Fruit fly (Drosophila melanogaster) whole organism, embryonic: ENCODE results near the gene XRCC1.

Experiments used
- Aef1 ChIP-seq: fragments of 200-800 bp; sonication (Bioruptor generic); IDR thresholded peaks from 3 replicates; pipeline ENCODE4 v1.3.6; 2022; ENCODE audit warnings: missing biosample characterization, missing genetic modification characterization
- B-H2 ChIP-seq: fragments of 200-800 bp; sonication (Bioruptor generic); optimal IDR thresholded peaks from 2 replicates; lab custom pipeline; 2018; ENCODE audit warnings: missing biosample characterization, mild to moderate bottlenecking, missing genetic modification characterization
- CG11696 ChIP-seq: fragments of 200-800 bp; sonication (Bioruptor generic); IDR thresholded peaks from 2 replicates; pipeline ENCODE4 v1.3.6; 2022; ENCODE audit warnings: missing biosample characterization, missing genetic modification characterization
- CG12769 ChIP-seq: fragments of 200-800 bp; sonication (Bioruptor generic); optimal IDR thresholded peaks from 2 replicates; lab custom pipeline; 2019; ENCODE audit warnings: missing biosample characterization, mild to moderate bottlenecking, missing genetic modification characterization, moderate library complexity
- CG13123 ChIP-seq: fragments of 200-800 bp; sonication (Bioruptor generic); optimal IDR thresholded peaks from 2 replicates; lab custom pipeline; 2016; ENCODE audit warnings: missing biosample characterization, missing genetic modification characterization
- CG14441 ChIP-seq: fragments of 200-800 bp; sonication (Bioruptor generic); IDR thresholded peaks from 2 replicates; pipeline ENCODE4 v1.3.6; 2022; ENCODE audit warnings: missing biosample characterization, missing genetic modification characterization
- CG1602 ChIP-seq: fragments of 200-800 bp; sonication (Bioruptor generic); optimal IDR thresholded peaks from 3 replicates; lab custom pipeline; 2016; ENCODE audit warnings: missing biosample characterization, missing genetic modification characterization
- CG1603 ChIP-seq: fragments of 200-800 bp; sonication (Bioruptor generic); optimal IDR thresholded peaks from 2 replicates; lab custom pipeline; 2019; ENCODE audit warnings: missing biosample characterization, mild to moderate bottlenecking, missing genetic modification characterization, moderate library complexity
- CG16815 ChIP-seq: fragments of 200-800 bp; sonication (Bioruptor generic); optimal IDR thresholded peaks from 3 replicates; lab custom pipeline; 2017; ENCODE audit warnings: missing biosample characterization, mild to moderate bottlenecking, missing genetic modification characterization
- CG17328 ChIP-seq: fragments of 200-800 bp; sonication (Bioruptor generic); IDR thresholded peaks from 2 replicates; pipeline ENCODE4 v1.3.6; 2022; ENCODE audit warnings: missing biosample characterization, missing genetic modification characterization
- CG17359 ChIP-seq: fragments of 200-800 bp; sonication (Bioruptor generic); optimal IDR thresholded peaks from 3 replicates; lab custom pipeline; 2018; ENCODE audit warnings: missing biosample characterization, mild to moderate bottlenecking, missing genetic modification characterization, moderate library complexity
- CG2889 ChIP-seq: fragments of 200-800 bp; sonication (Bioruptor generic); IDR thresholded peaks from 3 replicates; pipeline ENCODE4 v1.3.6; 2022; ENCODE audit warnings: missing biosample characterization, missing genetic modification characterization
- CG32532 ChIP-seq: fragments of 200-800 bp; sonication (Bioruptor generic); IDR thresholded peaks from 2 replicates; pipeline ENCODE4 v1.3.6; 2022; ENCODE audit warnings: missing biosample characterization, missing genetic modification characterization
- CG3281 ChIP-seq: fragments of 200-800 bp; sonication (Bioruptor generic); optimal IDR thresholded peaks from 3 replicates; lab custom pipeline; 2017; ENCODE audit warnings: missing biosample characterization, mild to moderate bottlenecking, missing genetic modification characterization
- CG6654 ChIP-seq: fragments of 200-800 bp; sonication (Bioruptor generic); optimal IDR thresholded peaks from 2 replicates; lab custom pipeline; 2017; ENCODE audit warnings: missing biosample characterization, mild to moderate bottlenecking, missing genetic modification characterization
- CG6689 ChIP-seq: fragments of 200-800 bp; sonication (Bioruptor generic); IDR thresholded peaks from 2 replicates; pipeline ENCODE4 v1.3.6; 2022; ENCODE audit warnings: missing biosample characterization, missing genetic modification characterization
- CG7839 ChIP-seq: fragments of 200-800 bp; sonication (Bioruptor generic); optimal IDR thresholded peaks from 3 replicates; lab custom pipeline; 2018; ENCODE audit warnings: missing biosample characterization, mild to moderate bottlenecking, missing genetic modification characterization, moderate library complexity
- CG8290 ChIP-seq, 3 experiments: fragments of 200-800 bp; sonication (Bioruptor generic); optimal IDR thresholded peaks; 2 replicates each; lab custom pipeline; 2016 to 2019; ENCODE audit warnings: missing biosample characterization in 3 of 3, missing genetic modification characterization in 3 of 3, mild to moderate bottlenecking in 2 of 3, moderate library complexity in 1 of 3
- CG8478 ChIP-seq: fragments of >200 bp; optimal IDR thresholded peaks from 2 replicates; lab custom pipeline; 2018
- CG8765 ChIP-seq: fragments of 200-800 bp; sonication (Bioruptor generic); IDR thresholded peaks from 2 replicates; pipeline ENCODE4 v1.3.6; 2022; ENCODE audit warnings: missing biosample characterization, missing genetic modification characterization
- CG9932 ChIP-seq: fragments of 200-800 bp; sonication (Bioruptor generic); IDR thresholded peaks from 2 replicates; pipeline ENCODE4 v1.3.6; 2022; ENCODE audit warnings: missing biosample characterization, missing genetic modification characterization
- D19B ChIP-seq: fragments of 200-800 bp; sonication (Bioruptor generic); optimal IDR thresholded peaks from 2 replicates; lab custom pipeline; 2017; ENCODE audit warnings: missing biosample characterization, mild to moderate bottlenecking, missing genetic modification characterization
- Dref ChIP-seq: fragments of 200-800 bp; sonication (Bioruptor generic); IDR thresholded peaks from 2 replicates; pipeline ENCODE4 v1.3.6; 2022; ENCODE audit warnings: missing biosample characterization, missing genetic modification characterization
- Drgx ChIP-seq: fragments of 200-800 bp; sonication (Bioruptor generic); IDR thresholded peaks from 2 replicates; pipeline ENCODE4 v1.3.6; 2022; ENCODE audit warnings: missing biosample characterization, missing genetic modification characterization
- Hr3 ChIP-seq: fragments of 200-800 bp; sonication (Bioruptor generic); optimal IDR thresholded peaks from 3 replicates; lab custom pipeline; 2016; ENCODE audit warnings: missing biosample characterization, missing genetic modification characterization
- Max ChIP-seq: fragments of 200-800 bp; sonication (Bioruptor generic); optimal IDR thresholded peaks from 2 replicates; lab custom pipeline; 2016; ENCODE audit warnings: missing biosample characterization, mild to moderate bottlenecking, missing genetic modification characterization
- Med ChIP-seq: fragments of 200-800 bp; sonication (Bioruptor generic); peaks from one replicate; lab custom pipeline; 2016; ENCODE audit warnings: missing biosample characterization, missing genetic modification characterization, mild to moderate bottlenecking, inconsistent platforms, moderate library complexity
- Meics ChIP-seq: fragments of 200-800 bp; sonication (Bioruptor generic); optimal IDR thresholded peaks from 2 replicates; lab custom pipeline; 2017; ENCODE audit warnings: missing biosample characterization, mild to moderate bottlenecking, missing genetic modification characterization
- Ptx1 ChIP-seq: fragments of 200-800 bp; sonication (Bioruptor generic); IDR thresholded peaks from 2 replicates; pipeline ENCODE4 v1.3.6; 2022; ENCODE audit warnings: missing biosample characterization, missing genetic modification characterization
- Sox102F ChIP-seq: fragments of 200-800 bp; sonication (Bioruptor generic); optimal IDR thresholded peaks from 2 replicates; lab custom pipeline; 2018; ENCODE audit warnings: missing biosample characterization, mild to moderate bottlenecking, missing genetic modification characterization, moderate library complexity
- TFAM ChIP-seq: fragments of 200-800 bp; sonication (Bioruptor generic); optimal IDR thresholded peaks from 2 replicates; lab custom pipeline; 2017; ENCODE audit warnings: missing biosample characterization, missing genetic modification characterization, inconsistent platforms
- Xbp1 ChIP-seq: fragments of 200-800 bp; sonication (Bioruptor generic); optimal IDR thresholded peaks from 3 replicates; lab custom pipeline; 2016; ENCODE audit warnings: missing biosample characterization, mild to moderate bottlenecking, missing genetic modification characterization
- amos ChIP-seq: fragments of 200-800 bp; sonication (Bioruptor generic); IDR thresholded peaks from 2 replicates; pipeline ENCODE4 v1.3.6; 2022; ENCODE audit warnings: missing biosample characterization, missing genetic modification characterization; ENCODE audit not compliant: partially characterized antibody
- ase ChIP-seq: fragments of 200-800 bp; sonication (Bioruptor generic); IDR thresholded peaks from 3 replicates; pipeline ENCODE4 v1.3.6; 2022; ENCODE audit warnings: missing biosample characterization, missing genetic modification characterization
- ato ChIP-seq: fragments of 200-800 bp; sonication (Bioruptor generic); IDR thresholded peaks from 2 replicates; pipeline ENCODE4 v1.3.6; 2022; ENCODE audit warnings: missing biosample characterization, missing genetic modification characterization; ENCODE audit not compliant: partially characterized antibody
- dm ChIP-seq: fragments of 200-800 bp; sonication (Bioruptor generic); optimal IDR thresholded peaks from 3 replicates; lab custom pipeline; 2016; ENCODE audit warnings: missing biosample characterization, missing genetic modification characterization
- dpn ChIP-seq, 2 experiments: fragments of 200-800 bp; sonication (Bioruptor generic); optimal IDR thresholded peaks; 3 replicates each; lab custom pipeline; 2016; ENCODE audit warnings: missing biosample characterization in 2 of 2, missing genetic modification characterization in 2 of 2
- h ChIP-seq: fragments of >200 bp; optimal IDR thresholded peaks from 2 replicates; lab custom pipeline; 2017
- hkb ChIP-seq, 2 experiments: fragments of 200-800 bp in 1 of 2; fragments of >200 bp in 1 of 2; sonication (Bioruptor generic) in 1 of 2; IDR thresholded peaks in 1 of 2; optimal IDR thresholded peaks in 1 of 2; 2 replicates each; pipeline versions ENCODE4 v1.3.6 to Lab custom; 2017 to 2022; ENCODE audit warnings: missing biosample characterization in 1 of 2, missing genetic modification characterization in 1 of 2
- knrl ChIP-seq: fragments of 200-800 bp; sonication (Bioruptor generic); IDR thresholded peaks from 3 replicates; pipeline ENCODE4 v1.3.6; 2022; ENCODE audit warnings: missing biosample characterization, missing genetic modification characterization; ENCODE audit not compliant: partially characterized antibody
- lab ChIP-seq: fragments of 200-800 bp; sonication (Bioruptor generic); optimal IDR thresholded peaks from 3 replicates; lab custom pipeline; 2017; ENCODE audit warnings: missing biosample characterization, missing genetic modification characterization, mild to moderate bottlenecking, moderate library complexity, missing genetic modification reagents
- lmd ChIP-seq: fragments of 200-800 bp; sonication (Bioruptor generic); IDR thresholded peaks from 2 replicates; pipeline ENCODE4 v1.3.6; 2022; ENCODE audit warnings: missing biosample characterization, missing genetic modification characterization
- nau ChIP-seq: fragments of 200-800 bp; sonication (Bioruptor generic); optimal IDR thresholded peaks from 3 replicates; lab custom pipeline; 2017; ENCODE audit warnings: missing biosample characterization, mild to moderate bottlenecking, missing genetic modification characterization, missing genetic modification reagents
- nmo ChIP-seq: fragments of 200-800 bp; sonication (Bioruptor generic); optimal IDR thresholded peaks from 2 replicates; lab custom pipeline; 2018; ENCODE audit warnings: missing biosample characterization, mild to moderate bottlenecking, missing genetic modification characterization, moderate library complexity
- pan ChIP-seq, 4 experiments: fragments of >200 bp in 3 of 4; fragments of 200-800 bp in 1 of 4; sonication (Bioruptor generic) in 1 of 4; optimal IDR thresholded peaks in 3 of 4; IDR thresholded peaks in 1 of 4; 2 replicates each; pipeline versions ENCODE4 v1.3.6 to Lab custom; 2017 to 2022; ENCODE audit warnings: missing biosample characterization in 2 of 4, missing genetic modification characterization in 2 of 4, mixed read lengths in 1 of 4
- sqz ChIP-seq: fragments of 200-800 bp; sonication (Bioruptor generic); optimal IDR thresholded peaks from 3 replicates; lab custom pipeline; 2018; ENCODE audit warnings: missing biosample characterization, mild to moderate bottlenecking, missing genetic modification characterization
- trh ChIP-seq: fragments of 200-800 bp; sonication (Bioruptor generic); optimal IDR thresholded peaks from 2 replicates; lab custom pipeline; 2016; ENCODE audit warnings: missing biosample characterization, missing genetic modification characterization
- unc-4 ChIP-seq: fragments of 200-800 bp; sonication (Bioruptor generic); IDR thresholded peaks from 2 replicates; pipeline ENCODE4 v1.3.6; 2022; ENCODE audit warnings: missing biosample characterization, missing genetic modification characterization; ENCODE audit not compliant: partially characterized antibody
- vnd ChIP-seq: fragments of 200-800 bp; sonication (Bioruptor generic); IDR thresholded peaks from 3 replicates; pipeline ENCODE4 v1.3.6; 2022; ENCODE audit warnings: missing biosample characterization, missing genetic modification characterization; ENCODE audit not compliant: partially characterized antibody
- z ChIP-seq: fragments of 200-800 bp; sonication (Bioruptor generic); IDR thresholded peaks from 3 replicates; pipeline ENCODE4 v1.3.6; 2022; ENCODE audit warnings: missing biosample characterization, missing genetic modification characterization

XRCC1 gene

DNA sequence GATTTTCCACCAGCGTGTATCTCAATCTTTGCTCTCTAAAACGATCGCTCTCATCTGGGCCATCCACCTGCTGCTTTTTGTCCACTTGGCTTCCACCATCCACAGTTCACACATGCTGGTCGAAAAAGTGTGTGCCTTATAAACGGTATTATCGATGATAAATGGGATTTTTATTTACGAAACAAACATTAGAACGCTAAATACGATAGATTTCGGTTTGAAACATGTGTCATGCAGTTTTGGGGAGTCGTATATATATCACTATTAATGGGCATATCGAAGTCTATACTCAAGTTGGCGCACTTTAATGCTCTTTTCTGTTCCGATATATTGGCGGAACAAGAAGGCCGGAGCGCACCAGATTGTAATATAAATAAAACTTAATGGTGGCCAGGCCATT is 27.4 kb downstream of the XRCC1 start:
- TF ChIP-seq Hr3 (GFP tag; lab: Kevin White, UChicago) (no peak), unc-4 (GFP tag; lab: Robert Waterston, UW) (no peak), CG32532 (GFP tag; lab: Robert Waterston, UW) (no peak), CG8765 (GFP tag; lab: Robert Waterston, UW) (no peak), h (lab: Kevin White, UChicago) (no peak), dm (GFP tag; lab: Kevin White, UChicago) (no peak), Dref (no peak), CG14441 (GFP tag; lab: Robert Waterston, UW) (peak; percentile 39; the same call in 1 of the 2 replicates), B-H2 (GFP tag; lab: Kevin White, UChicago) (no peak), ato (GFP tag; lab: Robert Waterston, UW) (no peak), vnd (GFP tag; lab: Robert Waterston, UW) (no peak), CG6689 (GFP tag; lab: Robert Waterston, UW) (0 out of 2 replicates have a peak, but pooled peaks have one; percentile 21), lmd (0 out of 2 replicates have a peak, but pooled peaks have one; percentile 19), CG12769 (tag; lab: Kevin White, UChicago) (peak; percentile 37), CG6654 (no peak), CG16815 (no peak), pan (optimal IDR thresholded peaks at IDR 0.05; lab: Kevin White, UChicago) (no peak), pan (GFP tag; optimal IDR thresholded peaks at IDR 0.05 in 1 of 2, IDR thresholded peaks at IDR 0.05 in 1 of 2) (peak in 1 of 2 experiments; percentile 10), dpn (GFP tag; optimal IDR thresholded peaks at IDR 0.05; lab: Kevin White, UChicago) (no peak), Med (GFP tag; lab: Kevin White, UChicago) (peak; percentile 79), CG13123 (GFP tag; lab: Kevin White, UChicago) (no peak), CG1602 (no peak), CG8478 (lab: Kevin White, UChicago) (no peak), sqz (GFP tag; lab: Kevin White, UChicago) (no peak), nau (peak; percentile 67), Aef1 (peak; percentile 20; the same call in 1 of the 3 replicates), CG17328 (GFP tag; lab: Robert Waterston, UW) (0 out of 2 replicates have a peak, but pooled peaks have one; percentile 16), CG9932 (GFP tag; lab: Robert Waterston, UW) (peak; percentile 30; the same call in 1 of the 2 replicates), Max (no peak), Meics (GFP tag; lab: Kevin White, UChicago) (no peak), Sox102F (GFP tag; lab: Kevin White, UChicago) (peak; percentile 33), CG7839 (tag; lab: Kevin White, UChicago) (peak; percentile 30), hkb (optimal IDR thresholded peaks at IDR 0.05; lab: Kevin White, UChicago) (no peak), hkb (GFP tag; IDR thresholded peaks at IDR 0.05; lab: Robert Waterston, UW) (peak; percentile 19; the same call in 1 of the 2 replicates), CG2889 (GFP tag; lab: Robert Waterston, UW) (no peak), Drgx (GFP tag; lab: Robert Waterston, UW) (no peak), amos (GFP tag; lab: Robert Waterston, UW) (no peak), Ptx1 (GFP tag; lab: Robert Waterston, UW) (peak; percentile 47), CG17359 (tag; lab: Kevin White, UChicago) (peak; percentile 24), D19B (peak; percentile 28), trh (GFP tag; lab: Kevin White, UChicago) (no peak), nmo (GFP tag; lab: Kevin White, UChicago) (peak; percentile 15), ase (GFP tag; lab: Robert Waterston, UW) (no peak), CG1603 (tag; lab: Kevin White, UChicago) (peak; percentile 25), z (no peak), CG11696 (GFP tag; lab: Robert Waterston, UW) (no peak), TFAM (GFP tag; lab: Kevin White, UChicago) (no peak), knrl (GFP tag; lab: Robert Waterston, UW) (no peak), Xbp1 (GFP tag; lab: Kevin White, UChicago) (peak; percentile 10), lab (peak; percentile 22), CG8290 (GFP tag; optimal IDR thresholded peaks at IDR 0.05; lab: Kevin White, UChicago) (no peak), CG8290 (tag; optimal IDR thresholded peaks at IDR 0.05; lab: Kevin White, UChicago) (peak in 1 of 2 experiments; percentile 14), CG3281 (GFP tag; lab: Kevin White, UChicago) (no peak)
